Worm (Caenorhabditis elegans): ENCODE results near the gene iglr-2.

- TF ChIP-seq nhr-12 (tag; optimal IDR thresholded peaks at IDR 0.05) (no peak), unc-62 (GFP tag; optimal IDR thresholded peaks at IDR 0.05) (no peak), blmp-1 (tag; optimal IDR thresholded peaks at IDR 0.05) (no peak), pha-4 (tag; optimal IDR thresholded peaks at IDR 0.05) (no peak), unc-39 (tag; optimal IDR thresholded peaks at IDR 0.05) (no peak), lin-13 (tag; optimal IDR thresholded peaks at IDR 0.05) (no peak), zip-8 (tag; optimal IDR thresholded peaks at IDR 0.05) (no peak), snpc-4 (tag; optimal IDR thresholded peaks at IDR 0.05) (no peak), flh-1 (GFP tag; optimal IDR thresholded peaks at IDR 0.05) (no peak), ceh-39 (tag; optimal IDR thresholded peaks at IDR 0.05) (no peak), nhr-28 (tag; optimal IDR thresholded peaks at IDR 0.05) (no peak), bed-3 (GFP tag; optimal IDR thresholded peaks at IDR 0.05) (no peak)
These were observed 24.3 kb upstream of the iglr-2 start for ce11 chrIII:8355462-8355815.
